Fruit fly (Drosophila melanogaster) whole organism, pupa: ENCODE measurements around the gene SkpC.
A peak's percentile ranks its signal among the peaks of the same experiment; 100 is the strongest.

Experiments used
- CG15710 ChIP-seq: fragments of 200-800 bp; sonication (Bioruptor generic); optimal IDR thresholded peaks from 2 replicates; lab custom pipeline; 2018; ENCODE audit warnings: missing biosample characterization, mild to moderate bottlenecking, missing genetic modification characterization, moderate library complexity
- CG32121 ChIP-seq: fragments of 200-800 bp; sonication (Bioruptor generic); IDR thresholded peaks from 2 replicates; pipeline ENCODE4 v1.3.6; 2022; ENCODE audit warnings: missing biosample characterization, missing genetic modification characterization
- CG8159 ChIP-seq: fragments of 200-800 bp; sonication (Bioruptor generic); optimal IDR thresholded peaks from 3 replicates; lab custom pipeline; 2018; ENCODE audit warnings: missing biosample characterization, mild to moderate bottlenecking, missing genetic modification characterization, moderate library complexity
- D1 ChIP-seq: fragments of 200-800 bp; sonication (Bioruptor generic); optimal IDR thresholded peaks from 2 replicates; lab custom pipeline; 2018; ENCODE audit warnings: missing biosample characterization, mild to moderate bottlenecking, missing genetic modification characterization, moderate library complexity
- Ets98B ChIP-seq: fragments of 200-800 bp; sonication (Bioruptor generic); IDR thresholded peaks from 2 replicates; pipeline ENCODE4 v1.3.6; 2022; ENCODE audit warnings: missing biosample characterization, missing genetic modification characterization
- Pif1A ChIP-seq: fragments of 200-800 bp; sonication (Bioruptor generic); optimal IDR thresholded peaks from 3 replicates; lab custom pipeline; 2016; ENCODE audit warnings: missing biosample characterization, missing genetic modification characterization
- Snoo ChIP-seq: fragments of 200-800 bp; sonication (Bioruptor generic); optimal IDR thresholded peaks from 3 replicates; lab custom pipeline; 2017; ENCODE audit warnings: missing biosample characterization, mild to moderate bottlenecking, missing genetic modification characterization, inconsistent platforms
- gl ChIP-seq: fragments of 200-800 bp; sonication (Bioruptor generic); optimal IDR thresholded peaks from 2 replicates; lab custom pipeline; 2018; ENCODE audit warnings: missing biosample characterization, mild to moderate bottlenecking, missing genetic modification characterization
- rn ChIP-seq: fragments of 200-800 bp; sonication (Bioruptor generic); IDR thresholded peaks from 2 replicates; pipeline ENCODE4 v1.3.6; 2022; ENCODE audit warnings: missing biosample characterization, missing genetic modification characterization

DNA sequence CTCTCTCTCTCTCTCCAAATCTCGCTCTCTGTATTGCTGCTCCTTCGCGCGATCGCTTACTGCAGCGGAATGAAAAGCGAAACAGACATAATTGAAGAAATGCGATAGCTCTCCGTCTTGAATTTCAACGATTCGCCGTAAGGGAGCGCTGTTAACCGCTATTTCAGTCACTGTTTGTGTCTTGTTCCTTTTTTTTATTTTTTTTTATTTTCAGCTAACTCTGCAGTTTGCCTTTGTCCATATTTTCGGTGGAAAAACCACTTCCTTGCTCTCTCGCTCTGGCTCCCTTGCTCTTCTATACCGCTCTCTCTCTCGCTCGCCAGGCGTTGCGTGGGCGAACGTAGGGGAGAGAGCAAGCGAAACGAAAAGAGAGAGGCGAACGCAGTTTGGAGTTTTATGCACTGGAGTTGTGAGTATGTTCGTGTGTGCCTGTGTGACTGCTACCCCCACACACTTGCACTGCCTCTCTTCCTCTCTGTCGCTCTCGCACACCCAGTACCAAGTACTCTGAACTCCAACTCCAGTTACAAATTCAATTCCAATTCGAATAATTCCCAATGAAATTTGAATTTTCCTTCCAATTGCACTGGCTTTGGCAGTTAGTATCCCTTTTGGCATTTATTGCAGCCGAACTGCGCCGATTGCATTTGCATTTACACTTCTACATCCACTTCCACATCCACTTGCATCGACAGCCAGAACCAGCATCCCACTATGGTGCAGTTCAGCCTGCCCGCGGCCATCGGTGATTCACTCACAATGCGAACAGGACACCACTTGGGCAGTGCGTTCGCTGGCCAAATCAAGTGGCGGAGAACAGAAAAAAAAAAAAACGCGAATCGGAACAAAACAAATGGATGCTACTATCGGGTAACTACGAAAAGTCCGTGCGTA lies 35.5 kb downstream of the SkpC start:
- TF ChIP-seq Snoo (tag; lab: Kevin White, UChicago): no peak
- TF ChIP-seq rn (GFP tag; lab: Robert Waterston, UW): no peak
- TF ChIP-seq CG32121 (GFP tag; lab: Robert Waterston, UW): no peak
- no peak for TF ChIP-seq Pif1A (GFP tag; lab: Kevin White, UChicago)
- TF ChIP-seq CG15710 (tag; lab: Kevin White, UChicago): no peak
- 0 out of 2 replicates have a peak, but pooled peaks have one; percentile 11 for TF ChIP-seq Ets98B (GFP tag; lab: Robert Waterston, UW)
- TF ChIP-seq D1: no peak
- TF ChIP-seq CG8159: no peak
- TF ChIP-seq gl (tag; lab: Kevin White, UChicago): no peak
